Fruit fly (Drosophila melanogaster) S2 (cell line): ENCODE data around the gene CG4022.

Experiments used
- CG8478 ChIP-seq: fragments of >200 bp; optimal IDR thresholded peaks from 2 replicates; lab custom pipeline; 2018
- CTCF ChIP-seq, 2 experiments: fragments of >200 bp; optimal IDR thresholded peaks; 2 replicates each; lab custom pipeline; 2018

- peak in 1 of 2 experiments; percentile 10 for TF ChIP-seq CTCF (optimal IDR thresholded peaks at IDR 0.05; lab: Kevin White, UChicago)
- TF ChIP-seq CG8478 (lab: Kevin White, UChicago) = no peak
Measured at dm6 chr3L:9399013-9399750, 11.4 kb downstream of the CG4022 start, which contains the start of gene CG4080.
